Fruit fly (Drosophila melanogaster): ENCODE measurements around the gene CG33783.

CG33783 gene

dm6 chr3R:10048035-10048774 is 18.4 kb upstream of the CG33783 start (continued):
- TF ChIP-seq CG16813 (GFP tag; IDR thresholded peaks at IDR 0.05; ENCODE audit: partially characterized antibody) (no peak), CG10959 (GFP tag; IDR thresholded peaks at IDR 0.05) (no peak), Drgx (GFP tag; IDR thresholded peaks at IDR 0.05) (no peak), CG4617 (GFP tag; optimal IDR thresholded peaks at IDR 0.05; ENCODE audit: borderline replicate concordance) (no peak), tin (GFP tag; optimal IDR thresholded peaks at IDR 0.05) (no peak), CG12744 (GFP tag; optimal IDR thresholded peaks at IDR 0.05) (no peak), CG13894 (tag; optimal IDR thresholded peaks at IDR 0.05) (no peak), danr (GFP tag; IDR thresholded peaks at IDR 0.05) (no peak), CG18262 (tag; optimal IDR thresholded peaks at IDR 0.05) (peak; percentile 63), Gug (GFP tag; IDR thresholded peaks at IDR 0.05) (no peak), CG10366 (GFP tag; IDR thresholded peaks at IDR 0.05) (peak; percentile 12; the same call in 1 of the 2 replicates), CG1603 (tag; optimal IDR thresholded peaks at IDR 0.05) (no peak), CG3065 (GFP tag; optimal IDR thresholded peaks at IDR 0.05) (no peak), CG1602 (GFP tag; optimal IDR thresholded peaks at IDR 0.05) (peak; percentile 11), CG12659 (GFP tag; optimal IDR thresholded peaks at IDR 0.05) (peak; percentile 48), CG11723 (GFP tag; optimal IDR thresholded peaks at IDR 0.05) (no peak), CG12219 (GFP tag; optimal IDR thresholded peaks at IDR 0.05) (peak; percentile 21), lov (optimal IDR thresholded peaks at IDR 0.05) (no peak), lov (GFP tag; IDR thresholded peaks at IDR 0.05) (no peak), phol (tag; optimal IDR thresholded peaks at IDR 0.05) (peak; percentile 52), CG7271 (tag; optimal IDR thresholded peaks at IDR 0.05) (no peak), Nf-YA (GFP tag; IDR thresholded peaks at IDR 0.05) (no peak), kay (GFP tag; optimal IDR thresholded peaks at IDR 0.05) (no peak), CG34422 (GFP tag; IDR thresholded peaks at IDR 0.05) (0 out of 3 replicates have a peak, but pooled peaks have one; percentile 20), grau (tag; optimal IDR thresholded peaks at IDR 0.05) (peak; percentile 63), CG17829 (tag; optimal IDR thresholded peaks at IDR 0.05) (peak; percentile 51), CG2202 (tag; optimal IDR thresholded peaks at IDR 0.05) (no peak), fd102C (GFP tag; optimal IDR thresholded peaks at IDR 0.05) (no peak), CG14710 (tag; optimal IDR thresholded peaks at IDR 0.05) (peak; percentile 20), B-H1 (GFP tag; IDR thresholded peaks at IDR 0.05) (no peak), Nf-YC (tag; optimal IDR thresholded peaks at IDR 0.05) (no peak), cg (GFP tag; optimal IDR thresholded peaks at IDR 0.05) (no peak), Mes4 (GFP tag; optimal IDR thresholded peaks at IDR 0.05) (no peak), hb (GFP tag; IDR thresholded peaks at IDR 0.05; ENCODE audit: partially characterized antibody) (no peak), disco-r (GFP tag; optimal IDR thresholded peaks at IDR 0.05) (no peak), CG10321 (GFP tag; IDR thresholded peaks at IDR 0.05) (no peak), nom (GFP tag; optimal IDR thresholded peaks at IDR 0.05) (no peak), Sry-δ (GFP tag; optimal IDR thresholded peaks at IDR 0.05) (no peak), CG13287 (GFP tag; IDR thresholded peaks at IDR 0.05; ENCODE audit: partially characterized antibody) (no peak), ATbp (GFP tag; optimal IDR thresholded peaks at IDR 0.05) (peak; percentile 50), CG17802 (tag; optimal IDR thresholded peaks at IDR 0.05) (no peak), CG10979 (tag; optimal IDR thresholded peaks at IDR 0.05) (peak; percentile 52), CG8359 (GFP tag; optimal IDR thresholded peaks at IDR 0.05; ENCODE audit: borderline replicate concordance) (no peak), peb (GFP tag; IDR thresholded peaks at IDR 0.05) (0 out of 2 replicates have a peak, but pooled peaks have one; percentile 10), cwo (GFP tag; optimal IDR thresholded peaks at IDR 0.05) (peak; percentile 16), CG10654 (GFP tag; optimal IDR thresholded peaks at IDR 0.05) (no peak), Chrac-16 (GFP tag; optimal IDR thresholded peaks at IDR 0.05) (no peak), CG4328 (GFP tag; optimal IDR thresholded peaks at IDR 0.05) (no peak), CoRest (tag; optimal IDR thresholded peaks at IDR 0.05) (peak; percentile 68)
